Worm (Caenorhabditis elegans) whole organism, late embryonic: ENCODE results near the gene D2024.4.

Source experiments
- C38D4.7 ChIP-seq: fragments of 200-800 bp; sonication (Bioruptor generic); optimal IDR thresholded peaks from 2 replicates; lab custom pipeline; 2018; ENCODE audit warnings: mild to moderate bottlenecking, missing genetic modification characterization, moderate library complexity, missing compliant biosample characterization
- K09A11.1 ChIP-seq: sonication (generic microtip); optimal IDR thresholded peaks from 2 replicates; lab custom pipeline; 2017; ENCODE audit warnings: antibody characterized with exemption, mild to moderate bottlenecking, missing genetic modification characterization, missing compliant biosample characterization; ENCODE audit not compliant: insufficient read depth
- Y22D7AL.16 ChIP-seq: sonication (generic microtip); optimal IDR thresholded peaks from 2 replicates; lab custom pipeline; 2016; ENCODE audit warnings: missing genetic modification characterization, missing compliant biosample characterization
- ahr-1 ChIP-seq: sonication (generic microtip); optimal IDR thresholded peaks from 2 replicates; lab custom pipeline; 2016; ENCODE audit warnings: missing genetic modification characterization, missing compliant biosample characterization
- ama-1 ChIP-seq: fragments of 150-350 bp; optimal IDR thresholded peaks from 2 replicates; lab custom pipeline; 2014
- ceh-14 ChIP-seq: sonication (generic microtip); optimal IDR thresholded peaks from 2 replicates; lab custom pipeline; 2016; ENCODE audit warnings: missing genotype, missing genetic modification characterization, missing compliant biosample characterization
- ceh-19 ChIP-seq: fragments of 200-800 bp; sonication (Bioruptor generic); optimal IDR thresholded peaks from 2 replicates; lab custom pipeline; 2018; ENCODE audit warnings: mild to moderate bottlenecking, missing genetic modification characterization, missing compliant biosample characterization
- ceh-2 ChIP-seq: sonication (generic microtip); optimal IDR thresholded peaks from 2 replicates; lab custom pipeline; 2016; ENCODE audit warnings: missing genotype, missing genetic modification characterization, missing compliant biosample characterization
- ceh-22 ChIP-seq: sonication (generic microtip); optimal IDR thresholded peaks from 2 replicates; lab custom pipeline; 2017; ENCODE audit warnings: missing biosample characterization, missing genetic modification characterization
- ceh-30 ChIP-seq: fragments of 150-350 bp; optimal IDR thresholded peaks from 2 replicates; lab custom pipeline; 2014; ENCODE audit warnings: missing biosample characterization, missing genetic modification characterization
- ceh-31 ChIP-seq: sonication (generic microtip); optimal IDR thresholded peaks from 2 replicates; lab custom pipeline; 2016; ENCODE audit warnings: missing genetic modification characterization, missing compliant biosample characterization
- ceh-34 ChIP-seq: sonication (generic microtip); optimal IDR thresholded peaks from 2 replicates; lab custom pipeline; 2016; ENCODE audit warnings: mild to moderate bottlenecking, missing genetic modification characterization, missing compliant biosample characterization
- ceh-45 ChIP-seq: fragments of 200-800 bp; sonication (Bioruptor generic); IDR thresholded peaks from 2 replicates; pipeline ENCODE4 v1.3.6; 2022; ENCODE audit warnings: missing genetic modification reagents, missing genetic modification characterization, missing compliant biosample characterization
- ceh-48 ChIP-seq: sonication (generic microtip); optimal IDR thresholded peaks from 2 replicates; lab custom pipeline; 2016; ENCODE audit warnings: missing genetic modification characterization, inconsistent platforms, missing compliant biosample characterization
- ceh-9 ChIP-seq: sonication (generic microtip); optimal IDR thresholded peaks from 2 replicates; lab custom pipeline; 2016; ENCODE audit warnings: mild to moderate bottlenecking, missing genetic modification characterization, inconsistent platforms, missing compliant biosample characterization
- che-1 ChIP-seq: sonication (generic microtip); optimal IDR thresholded peaks from 2 replicates; lab custom pipeline; 2016; ENCODE audit warnings: mild to moderate bottlenecking, missing genetic modification characterization, missing compliant biosample characterization
- dve-1 ChIP-seq: sonication (generic microtip); optimal IDR thresholded peaks from 2 replicates; lab custom pipeline; 2017; ENCODE audit warnings: antibody characterized with exemption, mild to moderate bottlenecking, missing genetic modification characterization, missing compliant biosample characterization
- ets-4 ChIP-seq: sonication (generic microtip); optimal IDR thresholded peaks from 2 replicates; lab custom pipeline; 2016; ENCODE audit warnings: missing genetic modification characterization, missing compliant biosample characterization
- eyg-1 ChIP-seq: sonication (generic microtip); optimal IDR thresholded peaks from 2 replicates; lab custom pipeline; 2016; ENCODE audit warnings: missing genotype, missing genetic modification characterization, missing compliant biosample characterization
- fax-1 ChIP-seq: sonication (generic microtip); optimal IDR thresholded peaks from 2 replicates; lab custom pipeline; 2016; ENCODE audit warnings: missing genotype, missing genetic modification characterization, missing compliant biosample characterization
- fkh-6 ChIP-seq: sonication (generic microtip); optimal IDR thresholded peaks from 2 replicates; lab custom pipeline; 2016; ENCODE audit warnings: missing genetic modification characterization, missing compliant biosample characterization
- gmeb-2 ChIP-seq: sonication (generic microtip); optimal IDR thresholded peaks from 2 replicates; lab custom pipeline; 2016; ENCODE audit warnings: missing genetic modification characterization, inconsistent platforms, missing compliant biosample characterization
- hlh-30 ChIP-seq: sonication (generic microtip); optimal IDR thresholded peaks from 2 replicates; lab custom pipeline; 2017; ENCODE audit warnings: antibody characterized with exemption, missing genetic modification characterization, missing compliant biosample characterization; ENCODE audit not compliant: insufficient read depth
- hlh-8 ChIP-seq: sonication (generic microtip); optimal IDR thresholded peaks from 2 replicates; lab custom pipeline; 2016; ENCODE audit warnings: missing genotype, missing genetic modification characterization, missing compliant biosample characterization
- lim-6 ChIP-seq: sonication (generic microtip); optimal IDR thresholded peaks from 2 replicates; lab custom pipeline; 2016; ENCODE audit warnings: missing genetic modification characterization, missing compliant biosample characterization
- lin-11 ChIP-seq: fragments of 200-800 bp; sonication (Bioruptor generic); optimal IDR thresholded peaks from 2 replicates; lab custom pipeline; 2018; ENCODE audit warnings: mild to moderate bottlenecking, missing genetic modification characterization, missing compliant biosample characterization
- mec-3 ChIP-seq: sonication (generic microtip); optimal IDR thresholded peaks from 2 replicates; lab custom pipeline; 2016; ENCODE audit warnings: borderline replicate concordance, missing genetic modification characterization, missing compliant biosample characterization
- nhr-11 ChIP-seq: fragments of 150-350 bp; optimal IDR thresholded peaks from 2 replicates; lab custom pipeline; 2014; ENCODE audit warnings: missing biosample characterization, missing genetic modification characterization
- nhr-232 ChIP-seq: sonication (generic microtip); optimal IDR thresholded peaks from 2 replicates; lab custom pipeline; 2016; ENCODE audit warnings: missing genetic modification characterization, missing compliant biosample characterization
- npax-4 ChIP-seq: sonication (generic microtip); optimal IDR thresholded peaks from 2 replicates; lab custom pipeline; 2016; ENCODE audit warnings: missing genetic modification characterization, missing compliant biosample characterization
- odd-2 ChIP-seq: sonication (generic microtip); optimal IDR thresholded peaks from 2 replicates; lab custom pipeline; 2017; ENCODE audit warnings: antibody characterized with exemption, mild to moderate bottlenecking, missing genetic modification characterization, missing compliant biosample characterization
- pag-3 ChIP-seq: sonication (generic microtip); optimal IDR thresholded peaks from 2 replicates; lab custom pipeline; 2016; ENCODE audit warnings: missing compliant biosample characterization, missing genetic modification characterization, borderline replicate concordance
- pat-9 ChIP-seq: fragments of 200-800 bp; sonication (Bioruptor generic); optimal IDR thresholded peaks from 2 replicates; lab custom pipeline; 2018; ENCODE audit warnings: mild to moderate bottlenecking, missing genetic modification characterization, moderate library complexity, missing compliant biosample characterization
- pqm-1 ChIP-seq: sonication (generic microtip); optimal IDR thresholded peaks from 2 replicates; lab custom pipeline; 2016; ENCODE audit warnings: missing genetic modification characterization, missing compliant biosample characterization
- pros-1 ChIP-seq: fragments of 150-350 bp; optimal IDR thresholded peaks from 2 replicates; lab custom pipeline; 2014; ENCODE audit warnings: missing biosample characterization, missing genetic modification reagents, missing genetic modification characterization
- sox-2 ChIP-seq: fragments of 200-800 bp; sonication (Bioruptor generic); IDR thresholded peaks from 2 replicates; pipeline ENCODE4 v1.3.6; 2022; ENCODE audit warnings: missing genetic modification reagents, missing genetic modification characterization, missing compliant biosample characterization
- sox-4 ChIP-seq: sonication (generic microtip); optimal IDR thresholded peaks from 2 replicates; lab custom pipeline; 2017; ENCODE audit warnings: mild to moderate bottlenecking, missing genetic modification characterization, inconsistent platforms, missing compliant biosample characterization
- syd-9 ChIP-seq: sonication (generic microtip); optimal IDR thresholded peaks from 2 replicates; lab custom pipeline; 2016; ENCODE audit warnings: mild to moderate bottlenecking, missing genetic modification characterization, moderate library complexity, missing compliant biosample characterization
- tbx-2 ChIP-seq: sonication (generic microtip); optimal IDR thresholded peaks from 2 replicates; lab custom pipeline; 2016; ENCODE audit warnings: missing genetic modification characterization, missing compliant biosample characterization
- tbx-7 ChIP-seq: sonication (generic microtip); optimal IDR thresholded peaks from 2 replicates; lab custom pipeline; 2016; ENCODE audit warnings: missing genotype, missing genetic modification characterization, missing compliant biosample characterization
- ttx-3 ChIP-seq: sonication (generic microtip); optimal IDR thresholded peaks from 2 replicates; lab custom pipeline; 2016; ENCODE audit warnings: missing genetic modification reagents, missing genetic modification characterization, missing compliant biosample characterization
- unc-3 ChIP-seq, 2 experiments: fragments of 200-800 bp in 1 of 2; sonication (Bioruptor generic) in 1 of 2; sonication (generic microtip) in 1 of 2; conservative IDR thresholded peaks in 1 of 2; optimal IDR thresholded peaks in 1 of 2; 2 replicates each; pipeline versions ENCODE4 v1.3.6 to Lab custom; 2016 to 2022; ENCODE audit warnings: missing compliant biosample characterization in 2 of 2, missing genetic modification characterization in 2 of 2, missing genetic modification reagents in 1 of 2
- unc-42 ChIP-seq: sonication (generic microtip); optimal IDR thresholded peaks from 2 replicates; lab custom pipeline; 2016; ENCODE audit warnings: missing genotype, missing genetic modification characterization, missing compliant biosample characterization
- unc-86 ChIP-seq: sonication (generic microtip); optimal IDR thresholded peaks from 2 replicates; lab custom pipeline; 2016; ENCODE audit warnings: missing genetic modification characterization, missing compliant biosample characterization
- ztf-16 ChIP-seq: sonication (generic microtip); optimal IDR thresholded peaks from 2 replicates; lab custom pipeline; 2017; ENCODE audit warnings: missing genetic modification characterization, missing compliant biosample characterization

Gene D2024.4

DNA sequence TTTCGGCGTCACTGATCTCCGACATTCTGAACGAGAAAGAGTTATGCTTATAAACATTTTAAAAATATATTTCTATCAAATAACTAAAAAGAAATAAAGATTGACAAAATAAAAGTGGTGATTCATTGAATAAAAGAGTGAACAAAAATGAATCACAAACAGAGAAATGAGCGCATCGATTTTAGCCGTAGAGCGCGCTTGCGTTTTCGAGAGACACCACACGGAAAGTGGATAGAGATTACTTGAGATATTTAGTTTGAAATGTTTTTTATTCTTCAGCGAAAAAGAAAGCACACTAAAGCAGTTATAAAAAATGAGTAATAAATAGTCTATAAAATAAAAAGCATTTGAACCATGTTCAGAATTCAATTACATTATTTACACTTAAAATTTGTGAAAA lies 837 bp upstream of the D2024.4 start, which contains the start of gene cap-1 (continued):
- TF ChIP-seq ceh-31 (tag; lab: Kevin White, UChicago): peak; percentile 90
- TF ChIP-seq ceh-19 (GFP tag; lab: Kevin White, UChicago): no peak
- TF ChIP-seq unc-3 (GFP tag; conservative IDR thresholded peaks at IDR 0.05; lab: Robert Waterston, UW): no peak
- peak; percentile 37 for TF ChIP-seq unc-3 (tag; optimal IDR thresholded peaks at IDR 0.05; lab: Kevin White, UChicago)
- peak; percentile 95 for TF ChIP-seq ceh-48
- TF ChIP-seq ets-4: peak; percentile 54
- no peak for TF ChIP-seq ceh-30 (tag; lab: Kevin White, UChicago)
- no peak for TF ChIP-seq Y22D7AL.16 (tag; lab: Kevin White, UChicago)
- TF ChIP-seq ama-1 (lab: Kevin White, UChicago): no peak
- TF ChIP-seq ceh-14 (tag; lab: Kevin White, UChicago): peak; percentile 62
- TF ChIP-seq pag-3 (tag; lab: Kevin White, UChicago): no peak
- TF ChIP-seq sox-2: no peak
- TF ChIP-seq C38D4.7 (GFP tag; lab: Kevin White, UChicago): no peak
- TF ChIP-seq lin-11 (tag; lab: Kevin White, UChicago): no peak
- no peak for TF ChIP-seq sox-4
- peak; percentile 46 for TF ChIP-seq ceh-2
- TF ChIP-seq, all 69 proteins: peak for 19

DNA sequence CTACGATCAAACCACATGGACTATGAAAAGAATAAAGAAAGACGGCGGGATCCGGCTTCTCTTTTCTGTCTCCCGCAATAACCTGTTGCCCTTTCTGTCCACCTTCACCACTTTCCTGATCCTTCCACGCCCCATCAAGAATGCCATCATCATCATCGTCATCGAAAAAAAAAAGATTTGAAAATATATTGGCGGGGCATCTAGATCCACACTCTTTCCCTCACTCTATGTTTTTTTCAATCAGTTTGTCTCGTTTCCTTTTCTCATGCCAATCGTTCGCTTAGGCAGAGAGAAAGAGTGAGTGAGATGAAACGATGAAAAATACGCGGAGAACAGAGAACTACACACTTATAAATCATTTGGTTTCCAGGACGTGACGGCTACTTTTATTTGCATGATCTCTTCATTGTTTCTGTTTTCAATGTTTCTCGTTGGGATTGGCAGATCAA lies 2.6 kb downstream of the D2024.4 start:
- TF ChIP-seq eyg-1 (tag; lab: Kevin White, UChicago): no peak
- no peak for TF ChIP-seq dve-1
- TF ChIP-seq ttx-3: no peak
- TF ChIP-seq pqm-1 (tag; lab: Kevin White, UChicago): no peak
- no peak for TF ChIP-seq syd-9 (tag; lab: Kevin White, UChicago)
- no peak for TF ChIP-seq unc-42 (tag; lab: Kevin White, UChicago)
- no peak for TF ChIP-seq ceh-45 (GFP tag; lab: Robert Waterston, UW)
- no peak for TF ChIP-seq ceh-22 (tag; lab: Kevin White, UChicago)
- no peak for TF ChIP-seq lim-6
- no peak for TF ChIP-seq che-1

DNA sequence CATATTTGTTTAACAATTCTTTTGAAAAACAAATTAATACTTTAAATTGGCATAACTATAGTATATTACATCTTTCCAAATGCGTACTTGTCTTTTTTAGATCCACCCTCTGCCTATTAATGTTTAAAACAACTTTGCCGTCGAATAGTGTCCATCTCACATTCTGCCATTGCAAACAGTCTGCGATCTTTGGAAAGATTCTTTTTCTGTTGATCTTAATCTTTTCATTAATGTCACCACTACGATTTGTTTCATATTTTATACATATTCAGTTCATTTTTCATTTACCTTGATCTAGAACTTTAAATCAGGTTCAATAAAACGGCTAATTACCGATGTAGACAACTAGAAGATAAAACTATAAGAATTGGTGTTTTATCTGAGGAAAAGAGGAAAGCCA lies 3.6 kb downstream of the D2024.4 start:
- no peak for TF ChIP-seq ahr-1 (tag; lab: Kevin White, UChicago)
- TF ChIP-seq ceh-2: no peak
- TF ChIP-seq ceh-45 (GFP tag; lab: Robert Waterston, UW): no peak
- TF ChIP-seq ceh-9 (tag; lab: Kevin White, UChicago): no peak
- TF ChIP-seq odd-2: no peak
- TF ChIP-seq ceh-34 (tag; lab: Kevin White, UChicago): no peak
- TF ChIP-seq ztf-16: no peak
- no peak for TF ChIP-seq pros-1 (tag; lab: Kevin White, UChicago)
- TF ChIP-seq mec-3: no peak
- no peak for TF ChIP-seq syd-9 (tag; lab: Kevin White, UChicago)
- no peak for TF ChIP-seq fax-1 (tag; lab: Kevin White, UChicago)
- no peak for TF ChIP-seq K09A11.1 (tag; lab: Kevin White, UChicago)
- TF ChIP-seq hlh-30 (tag; lab: Kevin White, UChicago): no peak
- no peak for TF ChIP-seq ceh-22 (tag; lab: Kevin White, UChicago)
- no peak for TF ChIP-seq nhr-11 (tag; lab: Kevin White, UChicago)
- TF ChIP-seq fkh-6 (tag; lab: Kevin White, UChicago): no peak
- no peak for TF ChIP-seq ama-1 (lab: Kevin White, UChicago)

DNA sequence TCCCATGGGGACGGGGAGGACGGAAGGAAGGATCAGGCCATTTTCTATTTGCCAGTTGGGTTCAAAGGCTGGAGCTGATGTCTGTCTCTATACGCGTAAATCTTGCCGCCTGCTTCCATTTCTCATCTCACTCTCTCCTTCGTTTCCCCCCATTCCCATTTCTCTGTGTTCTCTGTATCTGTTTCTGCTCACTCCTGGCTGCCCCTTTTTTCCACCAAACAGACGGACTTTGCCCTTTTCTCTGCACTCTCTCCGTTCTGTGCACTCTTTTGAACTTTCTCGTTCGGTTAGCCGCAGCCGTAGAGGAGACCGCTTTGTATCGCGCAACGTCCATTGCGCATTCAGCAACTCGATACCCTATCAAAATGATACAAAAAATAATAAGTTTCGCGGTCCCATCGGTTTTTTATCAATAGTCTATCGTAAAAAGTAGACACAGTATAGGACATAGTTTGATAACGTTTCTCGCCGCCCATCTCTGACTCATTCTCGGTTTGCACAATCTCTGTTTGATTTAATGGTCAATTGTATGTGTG lies 4.4 kb downstream of the D2024.4 start:
- TF ChIP-seq mec-3 (no peak), npax-4 (tag; lab: Kevin White, UChicago) (no peak), ceh-34 (tag; lab: Kevin White, UChicago) (peak; percentile 83), ceh-31 (tag; lab: Kevin White, UChicago) (peak; percentile 80), C38D4.7 (GFP tag; lab: Kevin White, UChicago) (no peak), dve-1 (no peak), ceh-22 (tag; lab: Kevin White, UChicago) (no peak), hlh-8 (tag; lab: Kevin White, UChicago) (no peak), pqm-1 (tag; lab: Kevin White, UChicago) (no peak), K09A11.1 (tag; lab: Kevin White, UChicago) (no peak), nhr-232 (tag; lab: Kevin White, UChicago) (no peak), pat-9 (no peak), pag-3 (tag; lab: Kevin White, UChicago) (no peak), ceh-30 (tag; lab: Kevin White, UChicago) (peak; percentile 28), ama-1 (lab: Kevin White, UChicago) (no peak), gmeb-2 (tag; lab: Kevin White, UChicago) (no peak), unc-86 (tag; lab: Kevin White, UChicago) (no peak), ceh-2 (peak; percentile 9), ceh-9 (tag; lab: Kevin White, UChicago) (no peak), tbx-2 (peak; percentile 70), tbx-7 (tag; lab: Kevin White, UChicago) (peak; percentile 6)
